Worm (Caenorhabditis elegans) whole organism, mixed stage, embryonic: ENCODE data around the gene F14D7.8.

Experiments used
- bed-3 ChIP-seq: fragments of 200-800 bp; sonication (Bioruptor generic); optimal IDR thresholded peaks from 3 replicates; lab custom pipeline; 2018; ENCODE audit warnings: mild to moderate bottlenecking, missing genetic modification characterization, moderate library complexity, missing compliant biosample characterization
- blmp-1 ChIP-seq: fragments of 150-350 bp; optimal IDR thresholded peaks from 2 replicates; lab custom pipeline; 2014; ENCODE audit warnings: missing biosample characterization, missing genetic modification characterization
- ces-1 ChIP-seq: fragments of 150-350 bp; optimal IDR thresholded peaks from 2 replicates; lab custom pipeline; 2014; ENCODE audit warnings: missing biosample characterization, missing genetic modification reagents, missing genetic modification characterization
- flh-1 ChIP-seq: fragments of 200-800 bp; sonication (Bioruptor generic); optimal IDR thresholded peaks from 2 replicates; lab custom pipeline; 2018; ENCODE audit warnings: mild to moderate bottlenecking, missing genetic modification characterization, moderate library complexity, missing compliant biosample characterization
- lin-13 ChIP-seq: fragments of 150-350 bp; optimal IDR thresholded peaks from 2 replicates; lab custom pipeline; 2014; ENCODE audit warnings: missing biosample characterization, missing genetic modification characterization
- lin-32 ChIP-seq: fragments of 200-800 bp; sonication (Bioruptor generic); optimal IDR thresholded peaks from 2 replicates; lab custom pipeline; 2018; ENCODE audit warnings: mild to moderate bottlenecking, missing genetic modification characterization, missing compliant biosample characterization
- mep-1 ChIP-seq: fragments of 150-350 bp; optimal IDR thresholded peaks from 2 replicates; lab custom pipeline; 2017; ENCODE audit warnings: missing biosample characterization, missing genetic modification reagents, missing genetic modification characterization, inconsistent platforms
- mls-2 ChIP-seq: sonication (generic microtip); optimal IDR thresholded peaks from 2 replicates; lab custom pipeline; 2016; ENCODE audit warnings: mild to moderate bottlenecking, missing genetic modification characterization, moderate library complexity, missing compliant biosample characterization
- nhr-12 ChIP-seq: fragments of 150-350 bp; optimal IDR thresholded peaks from 2 replicates; lab custom pipeline; 2014; ENCODE audit warnings: missing biosample characterization, missing genetic modification characterization
- nhr-28 ChIP-seq: fragments of 150-350 bp; optimal IDR thresholded peaks from 2 replicates; lab custom pipeline; 2014; ENCODE audit warnings: missing biosample characterization, missing genetic modification characterization
- nhr-76 ChIP-seq: sonication (generic microtip); optimal IDR thresholded peaks from 2 replicates; lab custom pipeline; 2017; ENCODE audit warnings: missing biosample characterization, missing genetic modification characterization
- snpc-4 ChIP-seq: fragments of 150-350 bp; optimal IDR thresholded peaks from 2 replicates; lab custom pipeline; 2014; ENCODE audit warnings: missing biosample characterization, missing genetic modification characterization
- sptf-1 ChIP-seq: sonication (generic microtip); optimal IDR thresholded peaks from 2 replicates; lab custom pipeline; 2017; ENCODE audit warnings: mild to moderate bottlenecking, missing genetic modification characterization, moderate library complexity, missing compliant biosample characterization
- unc-62 ChIP-seq: fragments of 150-350 bp; optimal IDR thresholded peaks from 2 replicates; lab custom pipeline; 2014; ENCODE audit warnings: missing biosample characterization, missing genetic modification reagents, missing genetic modification characterization

DNA sequence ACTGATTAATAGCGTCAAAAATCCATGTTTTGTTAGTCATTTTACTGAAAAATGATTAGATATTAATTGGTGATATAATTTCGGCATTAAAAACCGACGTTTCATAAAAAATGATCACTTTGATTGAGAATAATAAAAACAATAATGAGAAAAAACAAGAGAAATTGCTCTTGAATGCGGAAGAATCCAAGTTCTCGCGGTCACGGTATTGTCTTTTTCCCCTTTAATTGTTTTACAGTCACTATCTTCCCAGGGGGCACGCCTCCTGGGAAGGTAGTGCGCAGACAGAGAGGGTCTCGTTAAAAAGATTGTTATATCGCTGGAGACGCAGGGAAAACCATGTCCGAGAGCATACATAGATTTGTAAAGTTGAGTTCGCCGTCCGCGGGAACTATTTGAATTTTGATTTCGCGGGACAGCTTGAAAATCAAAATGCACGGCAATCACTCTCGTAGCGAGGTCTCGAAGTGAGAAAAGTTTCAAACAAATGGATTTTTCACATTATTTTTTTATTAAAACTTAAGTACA is 18.9 kb downstream of the F14D7.8 start, which contains the start of gene F14D7.2:
- TF ChIP-seq nhr-28 = no peak
- TF ChIP-seq bed-3 (GFP tag; lab: Kevin White, UChicago) = no peak
- TF ChIP-seq nhr-76 (tag; lab: Kevin White, UChicago) = no peak
- TF ChIP-seq nhr-12 (tag; lab: Kevin White, UChicago) = no peak
- TF ChIP-seq lin-13 (tag; lab: Kevin White, UChicago) = no peak
- no peak for TF ChIP-seq snpc-4 (tag; lab: Kevin White, UChicago)
- no peak for TF ChIP-seq ces-1
- TF ChIP-seq unc-62 (GFP tag; lab: Kevin White, UChicago) = no peak
- TF ChIP-seq sptf-1 (tag; lab: Kevin White, UChicago) = no peak
- TF ChIP-seq flh-1 (GFP tag; lab: Kevin White, UChicago) = no peak
- TF ChIP-seq blmp-1 = no peak
- no peak for TF ChIP-seq mls-2 (tag; lab: Kevin White, UChicago)
- TF ChIP-seq lin-32 (GFP tag; lab: Kevin White, UChicago) = no peak
- TF ChIP-seq mep-1 (tag; lab: Kevin White, UChicago) = no peak
